Fruit fly (Drosophila melanogaster): ENCODE measurements around the gene Traf6.

Traf6 gene

DNA sequence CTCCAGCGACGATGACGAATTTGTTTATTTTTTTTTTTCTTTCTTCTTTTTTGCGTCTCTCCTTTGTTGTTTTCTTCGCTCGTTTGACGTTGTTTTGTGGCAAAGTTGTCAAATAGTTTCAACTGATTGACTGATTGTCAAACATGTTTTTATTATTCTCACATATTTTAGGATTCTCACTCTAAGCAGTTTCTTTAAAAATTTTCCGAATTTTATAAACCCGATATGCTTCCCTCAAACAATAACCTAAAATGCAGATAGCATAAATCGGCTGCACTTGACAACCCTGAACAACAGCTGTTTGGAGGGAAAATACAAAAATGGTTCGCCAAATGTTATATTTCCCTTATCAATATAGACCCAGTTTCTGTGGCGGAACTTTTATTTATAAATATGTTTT, 13.6 kb downstream of the Traf6 start, which contains the start of gene CG17982 (continued):
- TF ChIP-seq Gsc (GFP tag; IDR thresholded peaks at IDR 0.05) (no peak), CG6813 (GFP tag; optimal IDR thresholded peaks at IDR 0.05) (peak; percentile 75), NC2β (GFP tag; optimal IDR thresholded peaks at IDR 0.05) (peak; percentile 80), hb (GFP tag; IDR thresholded peaks at IDR 0.05; ENCODE audit: partially characterized antibody) (no peak), CG1024 (GFP tag; IDR thresholded peaks at IDR 0.05) (0 out of 2 replicates have a peak, but pooled peaks have one; percentile 27), CG14014 (GFP tag; IDR thresholded peaks at IDR 0.05) (peak; percentile 84), Dp (GFP tag; optimal IDR thresholded peaks at IDR 0.05) (peak; percentile 72), CG3407 (GFP tag; optimal IDR thresholded peaks at IDR 0.05) (peak; percentile 70), CG18599 (GFP tag; optimal IDR thresholded peaks at IDR 0.05) (peak; percentile 87), dpn (GFP tag; optimal IDR thresholded peaks at IDR 0.05) (peak; percentile 80 to 83), ap (GFP tag; IDR thresholded peaks at IDR 0.05) (peak; percentile 65; the same call in 1 of the 2 replicates), Gug (GFP tag; IDR thresholded peaks at IDR 0.05) (peak; percentile 77)

dm6 chrX:8142067-8142462, 15.1 kb downstream of the Traf6 start, which contains the start of gene Smox:
TSS of gene Smox (minus strand) at chrX:8142279.
- no peak for TF ChIP-seq CG32772 (GFP tag; IDR thresholded peaks at IDR 0.05)
- TF ChIP-seq ind (GFP tag; optimal IDR thresholded peaks at IDR 0.05): no peak
- peak in 1 of 2 experiments; percentile 26 for TF ChIP-seq crp (GFP tag; optimal IDR thresholded peaks at IDR 0.05)
- TF ChIP-seq CG9797 (GFP tag; optimal IDR thresholded peaks at IDR 0.05): peak; percentile 97
- TF ChIP-seq MESR4 (GFP tag; optimal IDR thresholded peaks at IDR 0.05): peak; percentile 48
- TF ChIP-seq Side (GFP tag; optimal IDR thresholded peaks at IDR 0.05): no peak
- TF ChIP-seq danr (GFP tag; IDR thresholded peaks at IDR 0.05): no peak
- TF ChIP-seq Jarid2 (GFP tag; optimal IDR thresholded peaks at IDR 0.05): no peak
- TF ChIP-seq CG13624 (GFP tag; optimal IDR thresholded peaks at IDR 0.05): peak; percentile 38
- TF ChIP-seq CG8290 (GFP tag; optimal IDR thresholded peaks at IDR 0.05): no peak
- peak in 1 of 2 experiments; percentile 5 for TF ChIP-seq CG8290 (tag; optimal IDR thresholded peaks at IDR 0.05)
- TF ChIP-seq CG11723 (GFP tag; optimal IDR thresholded peaks at IDR 0.05): no peak
- peak; percentile 37 for TF ChIP-seq CG13287 (GFP tag; IDR thresholded peaks at IDR 0.05; ENCODE audit: partially characterized antibody)
- no peak for TF ChIP-seq CG11398 (GFP tag; optimal IDR thresholded peaks at IDR 0.05)
- TF ChIP-seq inv (GFP tag; IDR thresholded peaks at IDR 0.05; ENCODE audit: partially characterized antibody): no peak
- TF ChIP-seq Hr39 (optimal IDR thresholded peaks at IDR 0.05): no peak
- no peak for TF ChIP-seq gem (tag; optimal IDR thresholded peaks at IDR 0.05)
- no peak for TF ChIP-seq CG14860 (GFP tag; IDR thresholded peaks at IDR 0.05; ENCODE audit: partially characterized antibody)
- no peak for TF ChIP-seq slp2 (GFP tag; optimal IDR thresholded peaks at IDR 0.05)
- TF ChIP-seq CG2712 (tag; optimal IDR thresholded peaks at IDR 0.05): peak; percentile 1
- peak; percentile 65 for TF ChIP-seq CG1603 (tag; optimal IDR thresholded peaks at IDR 0.05)
- TF ChIP-seq Lhr (GFP tag; optimal IDR thresholded peaks at IDR 0.05): peak; percentile 53
- no peak for TF ChIP-seq slbo (GFP tag; IDR thresholded peaks at IDR 0.05)
- peak; percentile 17 for TF ChIP-seq zen (tag; optimal IDR thresholded peaks at IDR 0.05)
- TF ChIP-seq exex (tag; optimal IDR thresholded peaks at IDR 0.05): no peak
- no peak for TF ChIP-seq cas (GFP tag; IDR thresholded peaks at IDR 0.05)
- peak; percentile 23 for TF ChIP-seq nmo (GFP tag; optimal IDR thresholded peaks at IDR 0.05)
- no peak for TF ChIP-seq Taf1 (GFP tag; IDR thresholded peaks at IDR 0.05)
- peak; percentile 65; the same call in 1 of the 2 replicates for TF ChIP-seq rib (GFP tag; IDR thresholded peaks at IDR 0.05)
- no peak for TF ChIP-seq Atf3 (GFP tag; optimal IDR thresholded peaks at IDR 0.05)
- no peak for TF ChIP-seq lov (optimal IDR thresholded peaks at IDR 0.05)
- no peak for TF ChIP-seq lov (GFP tag; IDR thresholded peaks at IDR 0.05)
- TF ChIP-seq trem (tag; optimal IDR thresholded peaks at IDR 0.05): peak; percentile 39
- TF ChIP-seq CG17186 (GFP tag; optimal IDR thresholded peaks at IDR 0.05): no peak
- no peak for TF ChIP-seq CG6765 (GFP tag; optimal IDR thresholded peaks at IDR 0.05)
- TF ChIP-seq Sin3A (optimal IDR thresholded peaks at IDR 0.05): peak; percentile 25
- TF ChIP-seq Sry-δ (GFP tag; optimal IDR thresholded peaks at IDR 0.05): peak; percentile 6
- peak; percentile 52 for TF ChIP-seq YL-1 (GFP tag; optimal IDR thresholded peaks at IDR 0.05)
- no peak for TF ChIP-seq HLH54F (GFP tag; optimal IDR thresholded peaks at IDR 0.05)

All from whole organism, embryonic.